Fruit fly (Drosophila melanogaster) whole organism, pupa: ENCODE results near the gene CG12395.

Experiments
- CG14655 ChIP-seq: fragments of 200-800 bp; sonication (Bioruptor generic); optimal IDR thresholded peaks from 3 replicates; lab custom pipeline; 2017; ENCODE audit warnings: mild to moderate bottlenecking, missing biosample characterization, missing genetic modification reagents, missing genetic modification characterization
- CG17806 ChIP-seq: fragments of 200-800 bp; sonication (Bioruptor generic); optimal IDR thresholded peaks from 2 replicates; lab custom pipeline; 2018; ENCODE audit warnings: missing biosample characterization, mild to moderate bottlenecking, missing genetic modification characterization, moderate library complexity
- CG34367 ChIP-seq: fragments of 200-800 bp; sonication (Bioruptor generic); optimal IDR thresholded peaks from 2 replicates; lab custom pipeline; 2018; ENCODE audit warnings: missing biosample characterization, mild to moderate bottlenecking, missing genetic modification characterization
- CG4496 ChIP-seq: fragments of 200-800 bp; sonication (Bioruptor generic); IDR thresholded peaks from 3 replicates; pipeline ENCODE4 v1.3.6; 2022; ENCODE audit warnings: missing biosample characterization, missing genetic modification characterization
- CG8301 ChIP-seq: fragments of 200-800 bp; sonication (Bioruptor generic); optimal IDR thresholded peaks from 2 replicates; lab custom pipeline; 2018; ENCODE audit warnings: missing biosample characterization, mild to moderate bottlenecking, missing genetic modification characterization
- CG9948 ChIP-seq: fragments of 200-800 bp; sonication (Bioruptor generic); optimal IDR thresholded peaks from 2 replicates; lab custom pipeline; 2018; ENCODE audit warnings: missing biosample characterization, mild to moderate bottlenecking, missing genetic modification characterization, moderate library complexity
- EcR ChIP-seq: fragments of 200-800 bp; sonication (Bioruptor generic); optimal IDR thresholded peaks from 3 replicates; lab custom pipeline; 2019; ENCODE audit warnings: missing biosample characterization, missing genetic modification characterization, mild to moderate bottlenecking, moderate library complexity, missing genetic modification reagents
- Pif1A ChIP-seq: fragments of 200-800 bp; sonication (Bioruptor generic); optimal IDR thresholded peaks from 3 replicates; lab custom pipeline; 2016; ENCODE audit warnings: missing biosample characterization, missing genetic modification characterization
- Pif1B ChIP-seq: fragments of 200-800 bp; sonication (Bioruptor generic); optimal IDR thresholded peaks from 3 replicates; lab custom pipeline; 2016; ENCODE audit warnings: missing biosample characterization, missing genetic modification characterization
- fd96Ca ChIP-seq: fragments of 200-800 bp; sonication (Bioruptor generic); IDR thresholded peaks from 3 replicates; pipeline ENCODE4 v1.3.6; 2022; ENCODE audit warnings: missing biosample characterization, missing genetic modification characterization
- gl ChIP-seq: fragments of 200-800 bp; sonication (Bioruptor generic); optimal IDR thresholded peaks from 2 replicates; lab custom pipeline; 2018; ENCODE audit warnings: missing biosample characterization, mild to moderate bottlenecking, missing genetic modification characterization
- rn ChIP-seq: fragments of 200-800 bp; sonication (Bioruptor generic); IDR thresholded peaks from 2 replicates; pipeline ENCODE4 v1.3.6; 2022; ENCODE audit warnings: missing biosample characterization, missing genetic modification characterization

DNA sequence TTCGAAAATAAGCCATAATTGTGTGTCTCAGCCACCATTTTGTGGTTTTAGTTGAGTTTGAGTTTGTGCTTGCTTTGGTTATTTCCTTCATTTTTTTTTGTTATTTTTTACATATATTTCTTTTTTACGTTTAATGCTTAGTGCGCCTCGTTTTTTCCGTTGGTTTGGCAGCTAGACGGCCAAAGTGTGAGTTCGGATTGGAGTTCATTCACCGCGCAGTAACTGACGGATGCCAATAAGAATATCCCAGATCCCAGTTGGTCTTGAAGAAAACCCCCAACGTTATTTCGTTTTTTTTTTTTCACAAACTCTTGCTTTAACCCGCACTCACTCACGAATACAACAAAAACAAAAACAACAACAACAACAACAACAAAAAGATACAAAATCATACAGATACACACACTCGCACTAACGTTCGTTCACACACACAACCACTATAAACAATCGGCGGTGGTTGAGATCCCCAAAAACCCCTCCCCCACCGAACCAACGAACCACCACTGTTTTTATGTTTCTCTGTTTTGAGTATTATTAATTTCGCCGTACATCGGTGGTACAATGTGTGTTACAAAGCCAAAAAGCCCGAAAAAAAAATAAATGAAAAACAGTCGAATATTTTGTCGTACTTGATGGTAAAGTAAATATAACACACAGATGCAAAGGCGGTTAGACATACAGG lies 41.5 kb upstream of the CG12395 start:
- TF ChIP-seq Pif1B (no peak), CG17806 (no peak), CG34367 (tag; lab: Kevin White, UChicago) (no peak), gl (tag; lab: Kevin White, UChicago) (no peak), CG14655 (GFP tag; lab: Kevin White, UChicago) (no peak), CG8301 (no peak), rn (GFP tag; lab: Robert Waterston, UW) (no peak), CG4496 (no peak), CG9948 (no peak), Pif1A (no peak), EcR (GFP tag; lab: Kevin White, UChicago) (peak; percentile 23), fd96Ca (GFP tag; lab: Robert Waterston, UW) (no peak)
